Fruit fly (Drosophila melanogaster) whole organism, prepupa: ENCODE measurements around the gene CG43373.

Experiments
- Blimp-1 ChIP-seq: fragments of 200-800 bp; sonication (Bioruptor generic); optimal IDR thresholded peaks from 3 replicates; lab custom pipeline; 2017; ENCODE audit warnings: missing biosample characterization, missing genetic modification characterization, mild to moderate bottlenecking, moderate library complexity, missing genetic modification reagents
- Hr39 ChIP-seq: fragments of 200-800 bp; sonication (Bioruptor generic); optimal IDR thresholded peaks from 2 replicates; lab custom pipeline; 2016; ENCODE audit warnings: missing biosample characterization, missing genetic modification characterization
- salr ChIP-seq, 2 experiments: fragments of 200-800 bp; sonication (Bioruptor generic); optimal IDR thresholded peaks; 3 replicates each; lab custom pipeline; 2016 to 2018; ENCODE audit warnings: missing biosample characterization in 2 of 2, missing genetic modification characterization in 2 of 2, mild to moderate bottlenecking in 1 of 2

dm6 chr3L:16571014-16571738 is 28.0 kb upstream of the CG43373 start:
- TF ChIP-seq Hr39 (GFP tag; lab: Kevin White, UChicago) (no peak), Blimp-1 (no peak), salr (GFP tag; optimal IDR thresholded peaks at IDR 0.05; lab: Kevin White, UChicago) (no peak)
